Fruit fly (Drosophila melanogaster) whole organism, embryonic: ENCODE measurements around the gene CG13928.

ENCODE experiments used
- Antp ChIP-seq: fragments of 200-800 bp; sonication (Bioruptor generic); optimal IDR thresholded peaks from 3 replicates; lab custom pipeline; 2016; ENCODE audit warnings: missing biosample characterization, missing genetic modification characterization
- Blimp-1 ChIP-seq: fragments of 200-800 bp; sonication (Bioruptor generic); optimal IDR thresholded peaks from 3 replicates; lab custom pipeline; 2018; ENCODE audit warnings: missing biosample characterization, missing genetic modification characterization, mild to moderate bottlenecking, moderate library complexity, missing genetic modification reagents
- CG10565 ChIP-seq: fragments of 200-800 bp; sonication (Bioruptor generic); optimal IDR thresholded peaks from 3 replicates; lab custom pipeline; 2016; ENCODE audit warnings: missing biosample characterization, mild to moderate bottlenecking, missing genetic modification characterization
- CG12659 ChIP-seq: fragments of 200-800 bp; sonication (Bioruptor generic); optimal IDR thresholded peaks from 3 replicates; lab custom pipeline; 2017; ENCODE audit warnings: mild to moderate bottlenecking, missing biosample characterization, missing genetic modification reagents, missing genetic modification characterization
- CG17186 ChIP-seq: fragments of 200-800 bp; sonication (Bioruptor generic); optimal IDR thresholded peaks from 3 replicates; lab custom pipeline; 2017; ENCODE audit warnings: missing biosample characterization, missing genetic modification reagents, missing genetic modification characterization
- CG2712 ChIP-seq: fragments of 200-800 bp; optimal IDR thresholded peaks from 3 replicates; lab custom pipeline; 2019; ENCODE audit warnings: missing biosample characterization, mild to moderate bottlenecking, missing genetic modification characterization, moderate library complexity
- CG30020 ChIP-seq: fragments of 200-800 bp; optimal IDR thresholded peaks from 2 replicates; lab custom pipeline; 2019; ENCODE audit warnings: missing biosample characterization, mild to moderate bottlenecking, missing genetic modification characterization, moderate library complexity
- CG33213 ChIP-seq: fragments of 200-800 bp; sonication (Bioruptor generic); optimal IDR thresholded peaks from 3 replicates; lab custom pipeline; 2016; ENCODE audit warnings: missing biosample characterization, missing genetic modification characterization
- CG3726 ChIP-seq: fragments of 200-800 bp; sonication (Bioruptor generic); IDR thresholded peaks from 3 replicates; pipeline ENCODE4, ENCODE4 v1.3.6; 2022; ENCODE audit warnings: missing biosample characterization, missing genetic modification characterization
- CG4617 ChIP-seq: fragments of 200-800 bp; sonication (Bioruptor generic); optimal IDR thresholded peaks from 3 replicates; lab custom pipeline; 2016; ENCODE audit warnings: missing biosample characterization, missing genetic modification characterization, borderline replicate concordance
- CG5953 ChIP-seq: fragments of 200-800 bp; sonication (Bioruptor generic); IDR thresholded peaks from 2 replicates; pipeline ENCODE4 v1.3.6; 2022; ENCODE audit warnings: missing biosample characterization, missing genetic modification characterization
- CG6683 ChIP-seq: fragments of 200-800 bp; sonication (Bioruptor generic); optimal IDR thresholded peaks from 2 replicates; lab custom pipeline; 2017; ENCODE audit warnings: missing biosample characterization, mild to moderate bottlenecking, missing genetic modification characterization, missing genetic modification reagents
- CG6813 ChIP-seq: fragments of 200-800 bp; sonication (Bioruptor generic); optimal IDR thresholded peaks from 2 replicates; lab custom pipeline; 2017; ENCODE audit warnings: missing biosample characterization, missing genetic modification characterization, mild to moderate bottlenecking, moderate library complexity, missing genetic modification reagents
- CG7357 ChIP-seq: fragments of 200-800 bp; sonication (Bioruptor generic); IDR thresholded peaks from 3 replicates; pipeline ENCODE4 v1.3.6; 2022; ENCODE audit warnings: missing biosample characterization, missing genetic modification characterization
- CG7963 ChIP-seq: fragments of 200-800 bp; sonication (Bioruptor generic); IDR thresholded peaks from 3 replicates; pipeline ENCODE4 v1.3.6; 2022; ENCODE audit warnings: missing biosample characterization, missing genetic modification characterization; ENCODE audit not compliant: partially characterized antibody
- CG9609 ChIP-seq: fragments of 200-800 bp; sonication (Bioruptor generic); optimal IDR thresholded peaks from 3 replicates; lab custom pipeline; 2016; ENCODE audit warnings: missing biosample characterization, missing genetic modification characterization
- D ChIP-seq, 2 experiments: fragments of 200-800 bp in 1 of 2; fragments of >200 bp in 1 of 2; sonication (Bioruptor generic) in 1 of 2; optimal IDR thresholded peaks; 2 replicates in 1 of 2; 3 replicates in 1 of 2; lab custom pipeline; 2017; ENCODE audit warnings: mild to moderate bottlenecking in 1 of 2, missing biosample characterization in 1 of 2, missing genetic modification characterization in 1 of 2, missing genetic modification reagents in 1 of 2
- Dek ChIP-seq: fragments of 200-800 bp; sonication (Bioruptor generic); optimal IDR thresholded peaks from 3 replicates; lab custom pipeline; 2019; ENCODE audit warnings: missing biosample characterization, mild to moderate bottlenecking, missing genetic modification characterization, moderate library complexity
- ERR ChIP-seq: fragments of 200-800 bp; sonication (Bioruptor generic); optimal IDR thresholded peaks from 2 replicates; lab custom pipeline; 2016; ENCODE audit warnings: missing biosample characterization, missing genetic modification characterization
- Ets97D ChIP-seq: fragments of 200-800 bp; sonication (Bioruptor generic); optimal IDR thresholded peaks from 3 replicates; lab custom pipeline; 2016; ENCODE audit warnings: missing biosample characterization, missing genetic modification characterization
- Gsc ChIP-seq: fragments of 200-800 bp; sonication (Bioruptor generic); IDR thresholded peaks from 2 replicates; pipeline ENCODE4 v1.3.6; 2022; ENCODE audit warnings: missing biosample characterization, missing genetic modification characterization
- HLHmδ ChIP-seq: fragments of 200-800 bp; sonication (Bioruptor generic); optimal IDR thresholded peaks from 2 replicates; lab custom pipeline; 2018; ENCODE audit warnings: missing biosample characterization, mild to moderate bottlenecking, missing genetic modification characterization, moderate library complexity
- Hmx ChIP-seq: fragments of 200-800 bp; sonication (Bioruptor generic); optimal IDR thresholded peaks from 2 replicates; lab custom pipeline; 2016; ENCODE audit warnings: missing biosample characterization, missing genetic modification characterization
- MBD-R2 ChIP-seq: fragments of 200-800 bp; sonication (Bioruptor generic); IDR thresholded peaks from 2 replicates; pipeline ENCODE4 v1.3.6; 2022; ENCODE audit warnings: missing biosample characterization, missing genetic modification characterization
- Max ChIP-seq: fragments of 200-800 bp; sonication (Bioruptor generic); optimal IDR thresholded peaks from 2 replicates; lab custom pipeline; 2016; ENCODE audit warnings: missing biosample characterization, mild to moderate bottlenecking, missing genetic modification characterization
- Mes4 ChIP-seq: fragments of 200-800 bp; sonication (Bioruptor generic); optimal IDR thresholded peaks from 2 replicates; lab custom pipeline; 2016; ENCODE audit warnings: missing biosample characterization, missing genetic modification characterization
- Mrtf ChIP-seq: fragments of 200-800 bp; sonication (Bioruptor generic); IDR thresholded peaks from 3 replicates; pipeline ENCODE4 v1.3.6; 2022; ENCODE audit warnings: missing biosample characterization, missing genetic modification characterization
- Poxn ChIP-seq: fragments of 200-800 bp; sonication (Bioruptor generic); IDR thresholded peaks from 2 replicates; pipeline ENCODE4 v1.3.6; 2022; ENCODE audit warnings: missing biosample characterization, missing genetic modification characterization
- Rfx ChIP-seq: fragments of 200-800 bp; sonication (Bioruptor generic); IDR thresholded peaks from 2 replicates; pipeline ENCODE4 v1.3.6; 2022; ENCODE audit warnings: missing biosample characterization, missing genetic modification characterization
- Taf1 ChIP-seq: fragments of 200-800 bp; sonication (Bioruptor generic); IDR thresholded peaks from 2 replicates; pipeline ENCODE4 v1.3.6; 2022; ENCODE audit warnings: missing biosample characterization, missing genetic modification characterization
- ara ChIP-seq: fragments of 200-800 bp; sonication (Bioruptor generic); IDR thresholded peaks from 2 replicates; pipeline ENCODE4 v1.3.6; 2022; ENCODE audit warnings: missing biosample characterization, missing genetic modification characterization
- ash1 ChIP-seq: fragments of 200-800 bp; sonication (Bioruptor generic); optimal IDR thresholded peaks from 2 replicates; lab custom pipeline; 2018; ENCODE audit warnings: missing biosample characterization, mild to moderate bottlenecking, missing genetic modification characterization
- ato ChIP-seq: fragments of 200-800 bp; sonication (Bioruptor generic); IDR thresholded peaks from 2 replicates; pipeline ENCODE4 v1.3.6; 2022; ENCODE audit warnings: missing biosample characterization, missing genetic modification characterization; ENCODE audit not compliant: partially characterized antibody
- az2 ChIP-seq: fragments of 200-800 bp; sonication (Bioruptor generic); optimal IDR thresholded peaks from 3 replicates; lab custom pipeline; 2016; ENCODE audit warnings: missing biosample characterization, missing genetic modification characterization
- croc ChIP-seq: fragments of 200-800 bp; sonication (Bioruptor generic); conservative IDR thresholded peaks from 3 replicates; pipeline ENCODE4 v1.3.6; 2022; ENCODE audit warnings: missing biosample characterization, missing genetic modification characterization
- crol ChIP-seq: fragments of 200-800 bp; sonication (Bioruptor generic); IDR thresholded peaks from 2 replicates; pipeline ENCODE4 v1.3.6; 2022; ENCODE audit warnings: missing biosample characterization, missing genetic modification characterization
- fd64A ChIP-seq: fragments of 200-800 bp; sonication (Bioruptor generic); optimal IDR thresholded peaks from 3 replicates; lab custom pipeline; 2018; ENCODE audit warnings: missing biosample characterization, mild to moderate bottlenecking, missing genetic modification characterization
- gce ChIP-seq: fragments of 200-800 bp; sonication (Bioruptor generic); IDR thresholded peaks from 3 replicates; pipeline ENCODE4 v1.3.6; 2022; ENCODE audit warnings: missing biosample characterization, missing genetic modification characterization
- hb ChIP-seq: fragments of 200-800 bp; sonication (Bioruptor generic); IDR thresholded peaks from 3 replicates; pipeline ENCODE4 v1.3.6; 2022; ENCODE audit warnings: missing biosample characterization, missing genetic modification characterization; ENCODE audit not compliant: partially characterized antibody
- kay ChIP-seq: fragments of 200-800 bp; sonication (Bioruptor generic); optimal IDR thresholded peaks from 2 replicates; lab custom pipeline; 2016; ENCODE audit warnings: missing biosample characterization, missing genetic modification characterization
- lola ChIP-seq, 3 experiments: fragments of >200 bp in 2 of 3; fragments of 200-800 bp in 1 of 3; sonication (Bioruptor generic) in 1 of 3; optimal IDR thresholded peaks; 2 replicates each; lab custom pipeline; 2017 to 2019; ENCODE audit warnings: missing biosample characterization in 3 of 3, missing genetic modification characterization in 3 of 3, mild to moderate bottlenecking in 1 of 3, moderate library complexity in 1 of 3
- luna ChIP-seq: fragments of 200-800 bp; sonication (Bioruptor generic); optimal IDR thresholded peaks from 2 replicates; lab custom pipeline; 2016; ENCODE audit warnings: missing biosample characterization, missing genetic modification characterization
- nmo ChIP-seq: fragments of 200-800 bp; sonication (Bioruptor generic); optimal IDR thresholded peaks from 2 replicates; lab custom pipeline; 2018; ENCODE audit warnings: missing biosample characterization, mild to moderate bottlenecking, missing genetic modification characterization, moderate library complexity
- onecut ChIP-seq: fragments of 200-800 bp; sonication (Bioruptor generic); IDR thresholded peaks from 2 replicates; pipeline ENCODE4 v1.3.6; 2022; ENCODE audit warnings: missing biosample characterization, missing genetic modification characterization
- slou ChIP-seq: fragments of 200-800 bp; sonication (Bioruptor generic); optimal IDR thresholded peaks from 3 replicates; lab custom pipeline; 2016; ENCODE audit warnings: missing biosample characterization, missing genetic modification characterization
- slp2 ChIP-seq: fragments of 200-800 bp; sonication (Bioruptor generic); optimal IDR thresholded peaks from 2 replicates; lab custom pipeline; 2016; ENCODE audit warnings: missing biosample characterization, missing genetic modification characterization
- stwl ChIP-seq: fragments of 200-800 bp; sonication (Bioruptor generic); optimal IDR thresholded peaks from 3 replicates; lab custom pipeline; 2018; ENCODE audit warnings: missing biosample characterization, mild to moderate bottlenecking, missing genetic modification characterization, moderate library complexity
- tll ChIP-seq, 2 experiments: fragments of 200-800 bp in 1 of 2; fragments of >200 bp in 1 of 2; sonication (Bioruptor generic) in 1 of 2; optimal IDR thresholded peaks; 2 replicates each; lab custom pipeline; 2017 to 2019; ENCODE audit warnings: missing biosample characterization in 2 of 2, missing genetic modification characterization in 2 of 2, mild to moderate bottlenecking in 1 of 2, moderate library complexity in 1 of 2
- vnd ChIP-seq: fragments of 200-800 bp; sonication (Bioruptor generic); IDR thresholded peaks from 3 replicates; pipeline ENCODE4 v1.3.6; 2022; ENCODE audit warnings: missing biosample characterization, missing genetic modification characterization; ENCODE audit not compliant: partially characterized antibody
- zen ChIP-seq: fragments of 200-800 bp; sonication (Bioruptor generic); optimal IDR thresholded peaks from 3 replicates; lab custom pipeline; 2018; ENCODE audit warnings: missing biosample characterization, mild to moderate bottlenecking, missing genetic modification characterization, moderate library complexity

CG13928 gene

dm6 chr3L:1584781-1585180 is 43.4 kb downstream of the CG13928 start (continued):
- TF ChIP-seq lola (GFP tag; optimal IDR thresholded peaks at IDR 0.05; lab: Kevin White, UChicago), result no peak
- no peak for TF ChIP-seq CG10565 (GFP tag; lab: Kevin White, UChicago)
- no peak for TF ChIP-seq onecut
- no peak for TF ChIP-seq Poxn (GFP tag; lab: Robert Waterston, UW)
- TF ChIP-seq Taf1 (GFP tag; lab: Robert Waterston, UW), result no peak
- no peak for TF ChIP-seq slp2 (GFP tag; lab: Kevin White, UChicago)
- no peak for TF ChIP-seq ash1 (GFP tag; lab: Kevin White, UChicago)
- TF ChIP-seq HLHmδ, result no peak
- no peak for TF ChIP-seq Dek (tag; lab: Kevin White, UChicago)
- TF ChIP-seq tll (GFP tag; optimal IDR thresholded peaks at IDR 0.05; lab: Kevin White, UChicago), result no peak
- no peak for TF ChIP-seq slou (GFP tag; lab: Kevin White, UChicago)
- TF ChIP-seq CG30020, result no peak
- 0 out of 3 replicates have a peak, but pooled peaks have one; percentile 6 for TF ChIP-seq gce (GFP tag; lab: Robert Waterston, UW)
- no peak for TF ChIP-seq ato
- TF ChIP-seq Blimp-1 (GFP tag; lab: Kevin White, UChicago), result peak; percentile 43
- TF ChIP-seq CG33213, result no peak
- TF ChIP-seq Mes4 (GFP tag; lab: Kevin White, UChicago), result no peak
- no peak for TF ChIP-seq luna (GFP tag; lab: Kevin White, UChicago)
- TF ChIP-seq vnd (GFP tag; lab: Robert Waterston, UW), result no peak
- TF ChIP-seq Max (GFP tag; lab: Kevin White, UChicago), result no peak
- no peak for TF ChIP-seq D (optimal IDR thresholded peaks at IDR 0.05; lab: Kevin White, UChicago)
- no peak for TF ChIP-seq D (GFP tag; optimal IDR thresholded peaks at IDR 0.05; lab: Kevin White, UChicago)
- peak; percentile 50; the same call in 1 of the 2 replicates for TF ChIP-seq ara (GFP tag; lab: Robert Waterston, UW)
- no peak for TF ChIP-seq hb (GFP tag; lab: Robert Waterston, UW)
- no peak for TF ChIP-seq fd64A (GFP tag; lab: Kevin White, UChicago)
- no peak for TF ChIP-seq CG6813
- TF ChIP-seq CG6683 (GFP tag; lab: Kevin White, UChicago), result no peak
- no peak for TF ChIP-seq CG5953 (GFP tag; lab: Robert Waterston, UW)
- no peak for TF ChIP-seq az2 (GFP tag; lab: Kevin White, UChicago)
- TF ChIP-seq Hmx (GFP tag; lab: Kevin White, UChicago), result no peak
- TF ChIP-seq Rfx (GFP tag; lab: Robert Waterston, UW), result 0 out of 2 replicates have a peak, but pooled peaks have one; percentile 22
- TF ChIP-seq CG9609 (GFP tag; lab: Kevin White, UChicago), result no peak
- peak; percentile 16; the same call in 1 of the 3 replicates for TF ChIP-seq croc
- no peak for TF ChIP-seq zen (tag; lab: Kevin White, UChicago)
- TF ChIP-seq Mrtf (GFP tag; lab: Robert Waterston, UW), result no peak
- TF ChIP-seq MBD-R2 (GFP tag; lab: Robert Waterston, UW), result no peak
- peak; percentile 2 for TF ChIP-seq nmo (GFP tag; lab: Kevin White, UChicago)
- no peak for TF ChIP-seq CG3726
- peak; percentile 36 for TF ChIP-seq CG2712 (tag; lab: Kevin White, UChicago)
- no peak for TF ChIP-seq Antp
- no peak for TF ChIP-seq ERR
- no peak for TF ChIP-seq CG12659 (GFP tag; lab: Kevin White, UChicago)
- no peak for TF ChIP-seq CG7963 (GFP tag; lab: Robert Waterston, UW)
- TF ChIP-seq CG7357 (GFP tag; lab: Robert Waterston, UW), result peak; percentile 38; the same call in 1 of the 3 replicates
- no peak for TF ChIP-seq stwl
- no peak for TF ChIP-seq crol (GFP tag; lab: Robert Waterston, UW)
- no peak for TF ChIP-seq CG4617
- no peak for TF ChIP-seq kay (GFP tag; lab: Kevin White, UChicago)
- TF ChIP-seq Ets97D (GFP tag; lab: Kevin White, UChicago), result no peak
- TF ChIP-seq CG17186 (GFP tag; lab: Kevin White, UChicago), result no peak
- TF ChIP-seq Gsc (GFP tag; lab: Robert Waterston, UW), result no peak
